Worm (Caenorhabditis elegans): Measurements from ENCODE around the gene srh-177.

The srh-177 gene

ce11 chrV:20366839-20367238 is 2.2 kb downstream of the srh-177 start, which contains the start of gene K02E2.8:
Gene K02E2.8, minus strand, starts transcription at chrV:20366939.
- no peak for TF ChIP-seq ceh-34 (tag; optimal IDR thresholded peaks at IDR 0.05)
- no peak for TF ChIP-seq C08G9.2 (tag; optimal IDR thresholded peaks at IDR 0.05)
- no peak for TF ChIP-seq unc-55 (GFP tag; optimal IDR thresholded peaks at IDR 0.05)
- TF ChIP-seq elt-2 (tag; optimal IDR thresholded peaks at IDR 0.05) = no peak
- no peak for TF ChIP-seq ceh-30 (tag; optimal IDR thresholded peaks at IDR 0.05)
- TF ChIP-seq gmeb-2 (tag; optimal IDR thresholded peaks at IDR 0.05) = no peak
- TF ChIP-seq ceh-14 (tag; optimal IDR thresholded peaks at IDR 0.05) = no peak
- no peak for TF ChIP-seq dmd-4 (tag; optimal IDR thresholded peaks at IDR 0.05; ENCODE audit: borderline replicate concordance)
- TF ChIP-seq hlh-6 (tag; optimal IDR thresholded peaks at IDR 0.05) = no peak

- TF ChIP-seq sdc-2 (tag; optimal IDR thresholded peaks at IDR 0.05) = no peak
- TF ChIP-seq ttx-3 (tag; optimal IDR thresholded peaks at IDR 0.05) = no peak
- no peak for TF ChIP-seq fkh-10 (GFP tag; optimal IDR thresholded peaks at IDR 0.05)
- TF ChIP-seq gmeb-2 (tag; optimal IDR thresholded peaks at IDR 0.05) = no peak
These were observed 12.6 kb downstream of the srh-177 start, which contains the start of gene grd-11 for ce11 chrV:20356472-20356871. Gene grd-11, plus strand, starts transcription at chrV:20356772.

ce11 chrV:20351195-20351594 is 17.9 kb downstream of the srh-177 start, which contains the start of gene K02E2.1:
Gene K02E2.1, plus strand, starts transcription at chrV:20351495.
- no peak for TF ChIP-seq unc-86 (tag; optimal IDR thresholded peaks at IDR 0.05)

DNA sequence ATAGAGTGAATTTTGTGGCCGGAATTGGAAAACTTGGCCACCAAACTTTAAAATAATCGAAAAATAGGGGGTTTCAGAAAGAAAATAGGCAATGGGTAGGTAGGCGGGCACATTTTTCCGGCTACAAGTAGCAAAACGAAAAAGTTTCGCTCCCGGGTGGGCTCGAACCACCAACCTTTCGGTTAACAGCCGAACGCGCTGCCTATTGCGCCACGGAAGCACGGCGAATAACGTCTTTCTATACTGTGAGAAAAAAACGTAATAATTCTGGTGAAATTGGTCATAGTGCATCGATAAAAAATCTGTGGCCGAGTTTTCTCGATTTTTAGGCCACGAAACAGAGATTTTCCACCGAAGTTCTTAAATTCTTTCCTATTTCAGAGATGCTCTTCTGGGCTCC is 18.7 kb downstream of the srh-177 start:
- TF ChIP-seq pax-1 (tag; optimal IDR thresholded peaks at IDR 0.05) (no peak), ceh-48 (tag; optimal IDR thresholded peaks at IDR 0.05) (no peak), sox-4 (tag; optimal IDR thresholded peaks at IDR 0.05) (no peak), ref-2 (tag; optimal IDR thresholded peaks at IDR 0.05) (no peak), hlh-15 (tag; optimal IDR thresholded peaks at IDR 0.05) (no peak), sdc-2 (tag; optimal IDR thresholded peaks at IDR 0.05) (no peak), sox-2 (GFP tag; IDR thresholded peaks at IDR 0.05) (no peak), dve-1 (tag; optimal IDR thresholded peaks at IDR 0.05) (no peak), unc-3 (GFP tag; conservative IDR thresholded peaks at IDR 0.05) (no peak), unc-3 (tag; optimal IDR thresholded peaks at IDR 0.05) (no peak), K09A11.1 (tag; optimal IDR thresholded peaks at IDR 0.05; ENCODE audit: insufficient read depth) (no peak), ceh-6 (GFP tag; optimal IDR thresholded peaks at IDR 0.05) (no peak), ets-4 (tag; optimal IDR thresholded peaks at IDR 0.05) (no peak), dmd-4 (tag; optimal IDR thresholded peaks at IDR 0.05; ENCODE audit: borderline replicate concordance) (no peak), ceh-2 (tag; optimal IDR thresholded peaks at IDR 0.05) (no peak), pag-3 (tag; optimal IDR thresholded peaks at IDR 0.05; ENCODE audit: borderline replicate concordance) (no peak), ceh-14 (tag; optimal IDR thresholded peaks at IDR 0.05) (no peak), ceh-9 (tag; optimal IDR thresholded peaks at IDR 0.05) (no peak), fkh-6 (tag; optimal IDR thresholded peaks at IDR 0.05) (no peak), rnt-1 (tag; optimal IDR thresholded peaks at IDR 0.05) (no peak)

ce11 chrV:20347625-20348024 is 21.4 kb downstream of the srh-177 start:
- TF ChIP-seq ceh-30 (tag; optimal IDR thresholded peaks at IDR 0.05) (no peak), ttx-3 (tag; optimal IDR thresholded peaks at IDR 0.05) (no peak), zip-5 (tag; optimal IDR thresholded peaks at IDR 0.05) (no peak), ref-2 (tag; optimal IDR thresholded peaks at IDR 0.05) (no peak), pha-4 (tag; optimal IDR thresholded peaks at IDR 0.05) (no peak), ceh-24 (tag; optimal IDR thresholded peaks at IDR 0.05) (no peak), hlh-13 (GFP tag; optimal IDR thresholded peaks at IDR 0.05) (no peak), ceh-14 (tag; optimal IDR thresholded peaks at IDR 0.05) (no peak), ahr-1 (tag; optimal IDR thresholded peaks at IDR 0.05) (no peak), ceh-6 (GFP tag; optimal IDR thresholded peaks at IDR 0.05) (no peak), ceh-22 (tag; optimal IDR thresholded peaks at IDR 0.05) (no peak), hlh-6 (tag; optimal IDR thresholded peaks at IDR 0.05) (no peak), ceh-45 (GFP tag; IDR thresholded peaks at IDR 0.05) (no peak), ama-1 (optimal IDR thresholded peaks at IDR 0.05) (no peak), syd-9 (tag; optimal IDR thresholded peaks at IDR 0.05) (no peak), pag-3 (tag; optimal IDR thresholded peaks at IDR 0.05; ENCODE audit: borderline replicate concordance) (no peak), nhr-232 (tag; optimal IDR thresholded peaks at IDR 0.05) (no peak), Y22D7AL.16 (tag; optimal IDR thresholded peaks at IDR 0.05) (no peak)
